Worm (Caenorhabditis elegans) whole organism, L3 larva: ENCODE results near the gene T28A8.6.
A peak's percentile ranks its signal among the peaks of the same experiment; 100 is the strongest.

Source experiments
- R02D3.7 ChIP-seq: fragments of 150-350 bp; optimal IDR thresholded peaks from 2 replicates; lab custom pipeline; 2014; ENCODE audit warnings: missing biosample characterization, missing genetic modification characterization
- ZK546.5 ChIP-seq: sonication (generic microtip); optimal IDR thresholded peaks from 2 replicates; lab custom pipeline; 2017; ENCODE audit warnings: missing biosample characterization, missing genetic modification characterization
- aly-2 ChIP-seq: fragments of 150-350 bp; optimal IDR thresholded peaks from 2 replicates; lab custom pipeline; 2014; ENCODE audit warnings: missing biosample characterization, missing genetic modification characterization
- ceh-16 ChIP-seq: sonication (generic microtip); optimal IDR thresholded peaks from 2 replicates; lab custom pipeline; 2017; ENCODE audit warnings: missing biosample characterization, missing genetic modification characterization
- daf-12 ChIP-seq: fragments of 150-350 bp; optimal IDR thresholded peaks from 2 replicates; lab custom pipeline; 2014; ENCODE audit warnings: missing biosample characterization, missing genetic modification reagents, missing genetic modification characterization
- egl-27 ChIP-seq: sonication (generic microtip); optimal IDR thresholded peaks from 4 replicates; lab custom pipeline; 2017; ENCODE audit warnings: missing biosample characterization, missing genetic modification reagents, missing genetic modification characterization
- elt-1 ChIP-seq: fragments of 150-350 bp; optimal IDR thresholded peaks from 2 replicates; lab custom pipeline; 2014; ENCODE audit warnings: missing biosample characterization, missing genetic modification characterization
- elt-2 ChIP-seq: sonication (generic microtip); optimal IDR thresholded peaks from 2 replicates; lab custom pipeline; 2016; ENCODE audit warnings: missing genetic modification reagents, mild to moderate bottlenecking, missing genetic modification characterization, missing compliant biosample characterization
- elt-3 ChIP-seq, 3 experiments: fragments of 150-350 bp in 1 of 3; sonication (generic microtip) in 2 of 3; optimal IDR thresholded peaks; 2 replicates in 2 of 3; 4 replicates in 1 of 3; lab custom pipeline; 2014 to 2017; ENCODE audit warnings: missing biosample characterization in 3 of 3, missing genetic modification characterization in 3 of 3
- eor-1 ChIP-seq, 2 experiments: fragments of 150-350 bp; optimal IDR thresholded peaks; 2 replicates each; lab custom pipeline; 2014 to 2018; ENCODE audit warnings: missing biosample characterization in 2 of 2, missing genetic modification characterization in 2 of 2
- fos-1 ChIP-seq: fragments of 150-350 bp; optimal IDR thresholded peaks from 2 replicates; lab custom pipeline; 2014; ENCODE audit warnings: missing biosample characterization, missing genetic modification characterization
- hmg-11 ChIP-seq: sonication (generic microtip); optimal IDR thresholded peaks from 2 replicates; lab custom pipeline; 2016; ENCODE audit warnings: missing genetic modification characterization, missing compliant biosample characterization
- jun-1 ChIP-seq: fragments of 150-350 bp; optimal IDR thresholded peaks from 2 replicates; lab custom pipeline; 2014; ENCODE audit warnings: missing biosample characterization, missing genetic modification reagents, missing genetic modification characterization
- lin-15B ChIP-seq: fragments of 150-350 bp; optimal IDR thresholded peaks from 2 replicates; lab custom pipeline; 2014; ENCODE audit warnings: missing biosample characterization, missing genetic modification characterization
- lin-39 ChIP-seq: fragments of 150-350 bp; optimal IDR thresholded peaks from 2 replicates; lab custom pipeline; 2018; ENCODE audit warnings: missing biosample characterization, missing genetic modification reagents, missing genetic modification characterization
- lsy-12 ChIP-seq: sonication (generic microtip); optimal IDR thresholded peaks from 2 replicates; lab custom pipeline; 2016; ENCODE audit warnings: mild to moderate bottlenecking, missing genetic modification characterization, missing compliant biosample characterization
- mdl-1 ChIP-seq: fragments of 150-350 bp; optimal IDR thresholded peaks from 2 replicates; lab custom pipeline; 2014; ENCODE audit warnings: missing biosample characterization, missing genetic modification characterization
- mml-1 ChIP-seq: fragments of 150-350 bp; sonication (generic microtip); optimal IDR thresholded peaks from 3 replicates; lab custom pipeline; 2014; ENCODE audit warnings: missing biosample characterization, missing genetic modification characterization
- nfya-1 ChIP-seq: sonication (generic microtip); optimal IDR thresholded peaks from 2 replicates; lab custom pipeline; 2017; ENCODE audit warnings: missing genetic modification characterization, mild to moderate bottlenecking, missing compliant biosample characterization, antibody characterized with exemption, moderate library complexity; ENCODE audit not compliant: insufficient read depth
- nhr-11 ChIP-seq: fragments of 150-350 bp; optimal IDR thresholded peaks from 2 replicates; lab custom pipeline; 2014; ENCODE audit warnings: missing biosample characterization, missing genetic modification characterization
- nhr-12 ChIP-seq: fragments of 150-350 bp; optimal IDR thresholded peaks from 2 replicates; lab custom pipeline; 2014; ENCODE audit warnings: missing biosample characterization, missing genetic modification characterization
- nhr-23 ChIP-seq: fragments of 150-350 bp; optimal IDR thresholded peaks from 2 replicates; lab custom pipeline; 2014; ENCODE audit warnings: missing biosample characterization, missing genetic modification reagents, missing genetic modification characterization
- nhr-25 ChIP-seq: sonication (generic microtip); optimal IDR thresholded peaks from 2 replicates; lab custom pipeline; 2017; ENCODE audit warnings: missing biosample characterization, missing genetic modification characterization
- nhr-28 ChIP-seq: fragments of 150-350 bp; optimal IDR thresholded peaks from 2 replicates; lab custom pipeline; 2014; ENCODE audit warnings: missing biosample characterization, missing genetic modification characterization
- nhr-76 ChIP-seq: fragments of 150-350 bp; sonication (generic microtip); optimal IDR thresholded peaks from 5 replicates; lab custom pipeline; 2014; ENCODE audit warnings: missing biosample characterization, missing genetic modification characterization
- pha-4 ChIP-seq: fragments of 150-350 bp; optimal IDR thresholded peaks from 2 replicates; lab custom pipeline; 2014; ENCODE audit warnings: missing biosample characterization, missing genetic modification reagents, missing genetic modification characterization
- pqm-1 ChIP-seq: fragments of 150-350 bp; optimal IDR thresholded peaks from 2 replicates; lab custom pipeline; 2017; ENCODE audit warnings: missing biosample characterization, missing genetic modification characterization, inconsistent platforms
- sea-2 ChIP-seq: fragments of 150-350 bp; sonication (generic microtip); optimal IDR thresholded peaks from 4 replicates; lab custom pipeline; 2014; ENCODE audit warnings: missing biosample characterization, missing genetic modification reagents, missing genetic modification characterization
- skn-1 ChIP-seq: fragments of 150-350 bp; optimal IDR thresholded peaks from 2 replicates; lab custom pipeline; 2014; ENCODE audit warnings: missing biosample characterization, missing genetic modification characterization
- snpc-4 ChIP-seq: fragments of 150-350 bp; optimal IDR thresholded peaks from 2 replicates; lab custom pipeline; 2014; ENCODE audit warnings: missing biosample characterization, missing genetic modification characterization
- tbx-2 ChIP-seq: sonication (generic microtip); optimal IDR thresholded peaks from 2 replicates; lab custom pipeline; 2016; ENCODE audit warnings: mild to moderate bottlenecking, missing genetic modification characterization, missing compliant biosample characterization
- unc-39 ChIP-seq: sonication (generic microtip); optimal IDR thresholded peaks from 4 replicates; lab custom pipeline; 2017; ENCODE audit warnings: missing biosample characterization, missing genetic modification characterization
- unc-62 ChIP-seq: fragments of 150-350 bp; sonication (generic microtip); optimal IDR thresholded peaks from 4 replicates; lab custom pipeline; 2014; ENCODE audit warnings: missing biosample characterization, missing genetic modification reagents, missing genetic modification characterization
- zag-1 ChIP-seq: fragments of 150-350 bp; optimal IDR thresholded peaks from 2 replicates; lab custom pipeline; 2014; ENCODE audit warnings: missing biosample characterization, missing genetic modification characterization
- ztf-11 ChIP-seq: fragments of 150-350 bp; optimal IDR thresholded peaks from 2 replicates; lab custom pipeline; 2014; ENCODE audit warnings: missing biosample characterization, missing genetic modification characterization
- ztf-4 ChIP-seq: fragments of 150-350 bp; optimal IDR thresholded peaks from 2 replicates; lab custom pipeline; 2014; ENCODE audit warnings: missing biosample characterization, missing genetic modification characterization

The T28A8.6 gene

DNA sequence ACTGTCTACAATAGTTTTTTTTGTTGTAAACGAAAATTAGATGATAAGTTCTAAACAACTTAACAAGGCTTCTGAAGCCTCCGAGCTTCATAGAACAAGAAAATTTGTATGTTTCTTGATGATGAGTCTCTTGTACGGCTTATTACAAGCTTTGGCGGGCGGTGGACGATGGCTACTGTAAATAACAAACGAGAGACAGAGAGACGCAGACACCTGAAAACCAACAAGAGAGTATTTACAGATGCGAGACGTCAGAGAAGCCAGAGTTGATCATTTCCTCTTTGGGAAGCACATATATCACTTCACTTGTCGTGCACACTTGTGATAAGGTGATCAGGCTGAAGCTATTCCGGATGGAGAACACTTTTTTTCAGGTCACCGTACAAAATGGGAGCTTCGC lies 31.8 kb downstream of the T28A8.6 start:
- TF ChIP-seq nhr-12 (tag; lab: Kevin White, UChicago) (no peak), mml-1 (tag; lab: Kevin White, UChicago) (no peak), jun-1 (tag; lab: Kevin White, UChicago) (no peak), daf-12 (no peak), zag-1 (tag; lab: Kevin White, UChicago) (no peak), pha-4 (tag; lab: Kevin White, UChicago) (peak; percentile 67), lin-15B (no peak)

DNA sequence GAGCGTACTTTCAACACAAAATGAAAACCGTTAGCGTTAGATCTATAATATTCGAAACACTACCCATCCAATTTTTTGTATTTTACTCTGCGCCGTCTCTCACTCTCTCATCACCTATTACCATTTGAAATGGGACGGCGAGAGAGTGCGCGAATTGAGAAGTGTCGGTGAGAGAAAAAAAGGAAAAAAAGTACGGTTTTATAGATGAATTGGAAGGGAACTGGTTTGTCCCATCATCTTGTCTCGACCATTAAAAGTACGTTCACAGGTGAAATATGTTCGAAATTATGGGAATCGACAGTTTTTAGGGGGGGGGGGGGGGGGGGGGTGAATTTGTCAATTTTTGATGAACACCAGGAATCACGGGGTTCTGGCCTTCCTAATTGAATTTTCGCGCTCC lies 35.7 kb downstream of the T28A8.6 start:
- peak; percentile 18 for TF ChIP-seq nhr-23 (tag; lab: Kevin White, UChicago)
- TF ChIP-seq hmg-11 (tag; lab: Kevin White, UChicago): no peak
- peak; percentile 4 for TF ChIP-seq pha-4 (tag; lab: Kevin White, UChicago)
- TF ChIP-seq nhr-76 (tag; lab: Kevin White, UChicago): no peak
- peak; percentile 63 for TF ChIP-seq nhr-25
- no peak for TF ChIP-seq R02D3.7 (tag; lab: Kevin White, UChicago)

DNA sequence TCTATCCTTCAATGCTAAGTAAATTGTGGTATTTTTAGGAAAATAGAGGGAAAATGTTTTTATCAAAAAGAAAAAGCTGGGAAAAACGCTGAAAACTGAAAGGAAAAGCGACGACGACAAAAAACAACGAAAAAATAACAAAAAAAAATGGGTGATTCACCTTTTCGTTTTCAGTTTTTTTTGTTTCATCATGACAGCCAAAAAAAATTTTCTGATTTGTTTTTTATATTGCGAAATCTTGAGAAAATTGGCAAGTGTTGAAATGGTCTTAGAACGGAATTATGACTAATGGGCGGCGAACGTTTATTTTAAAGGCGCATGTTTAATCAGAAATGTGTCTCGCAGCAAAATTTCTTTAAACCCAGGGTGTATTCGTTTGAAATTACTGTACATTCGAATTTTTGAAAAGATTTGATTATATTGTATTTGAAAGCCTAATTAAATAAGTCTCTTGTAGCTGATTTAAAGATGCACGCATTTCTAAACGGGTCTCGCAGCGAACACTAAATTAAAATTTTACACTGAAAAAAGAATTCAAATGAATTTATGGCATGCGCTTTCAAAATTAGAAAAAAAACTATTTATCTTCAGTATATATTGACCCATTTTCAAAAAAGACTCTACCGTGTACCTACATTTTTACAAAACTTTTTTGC lies 36.9 kb downstream of the T28A8.6 start:
- TF ChIP-seq eor-1 (tag; optimal IDR thresholded peaks at IDR 0.05; lab: Kevin White, UChicago): no peak
- TF ChIP-seq fos-1 (tag; lab: Kevin White, UChicago): no peak
- TF ChIP-seq nhr-25: no peak
- TF ChIP-seq lin-39 (tag; lab: Kevin White, UChicago): no peak
- TF ChIP-seq aly-2: no peak
- TF ChIP-seq ztf-4 (tag; lab: Kevin White, UChicago): no peak
- TF ChIP-seq zag-1 (tag; lab: Kevin White, UChicago): no peak
- TF ChIP-seq, all 47 proteins: peak for 0

DNA sequence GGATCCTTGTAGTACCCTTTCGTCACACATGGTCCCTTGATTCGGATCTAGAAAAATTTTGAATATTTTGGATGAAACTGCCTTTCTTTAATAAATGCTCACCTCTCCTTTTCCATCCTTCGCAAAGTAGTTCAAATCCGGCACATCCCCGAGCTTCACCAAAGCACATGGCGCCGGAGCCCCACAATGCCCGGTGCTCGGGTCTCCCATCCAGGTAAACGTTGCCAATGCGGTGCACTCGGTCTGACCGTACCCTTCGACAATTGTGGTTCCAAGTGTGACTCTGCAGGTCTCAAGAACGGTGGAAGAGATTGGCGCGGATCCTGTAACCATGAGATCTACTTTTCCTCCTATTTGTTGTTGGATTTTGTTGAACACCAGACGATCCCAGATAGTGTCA lies 41.8 kb downstream of the T28A8.6 start:
- TF ChIP-seq aly-2 (no peak), unc-39 (tag; lab: Kevin White, UChicago) (no peak), pqm-1 (tag; lab: Kevin White, UChicago) (no peak), nhr-28 (no peak), mdl-1 (tag; lab: Kevin White, UChicago) (no peak), snpc-4 (tag; lab: Kevin White, UChicago) (no peak), elt-3 (tag; optimal IDR thresholded peaks at IDR 0.05; lab: Kevin White, UChicago) (no peak), jun-1 (tag; lab: Kevin White, UChicago) (no peak), sea-2 (GFP tag; lab: Kevin White, UChicago) (no peak), skn-1 (tag; lab: Kevin White, UChicago) (no peak), egl-27 (tag; lab: Kevin White, UChicago) (no peak), ztf-11 (tag; lab: Kevin White, UChicago) (no peak), tbx-2 (tag; lab: Kevin White, UChicago) (no peak), ceh-16 (tag; lab: Kevin White, UChicago) (no peak), lin-39 (tag; lab: Kevin White, UChicago) (no peak), lsy-12 (tag; lab: Kevin White, UChicago) (no peak), elt-1 (tag; lab: Kevin White, UChicago) (no peak), unc-62 (no peak), nhr-12 (tag; lab: Kevin White, UChicago) (no peak)

DNA sequence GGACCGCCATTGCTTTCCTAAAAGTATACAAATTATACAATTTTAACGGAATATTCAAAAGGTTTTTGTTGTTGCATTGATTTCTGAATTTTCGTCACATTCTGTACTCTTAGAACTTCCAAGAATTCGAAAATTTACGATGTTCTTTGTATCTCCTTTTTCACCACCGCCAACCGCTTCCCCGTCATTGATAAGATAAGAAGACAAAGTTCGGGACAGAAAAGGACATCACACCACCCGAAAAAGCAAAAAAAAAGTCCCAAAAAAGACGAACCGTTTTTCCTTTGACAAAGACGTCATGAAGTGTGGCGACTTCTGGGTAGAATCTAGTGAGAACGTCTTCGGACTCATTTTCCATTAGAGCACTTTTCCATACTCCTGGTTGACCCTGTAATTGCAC lies 43.5 kb downstream of the T28A8.6 start:
- TF ChIP-seq elt-2 (tag; lab: Kevin White, UChicago) (peak; percentile 81), elt-3 (tag; optimal IDR thresholded peaks at IDR 0.05; lab: Kevin White, UChicago) (peak in 2 of 3 experiments; percentile 82 to 83), nhr-11 (tag; lab: Kevin White, UChicago) (no peak), nfya-1 (tag; lab: Kevin White, UChicago) (peak; percentile 1), ZK546.5 (tag; lab: Kevin White, UChicago) (no peak), aly-2 (no peak), pqm-1 (tag; lab: Kevin White, UChicago) (peak; percentile 90), daf-12 (no peak)
- TF ChIP-seq, all 47 proteins: peak for 4
